Worm (Caenorhabditis elegans) whole organism, L1 larva: Measurements from ENCODE around the gene cec-3.
A peak's percentile ranks its signal among the peaks of the same experiment; 100 is the strongest.

Experiments
- C34B4.2 ChIP-seq: sonication (generic microtip); optimal IDR thresholded peaks from 2 replicates; lab custom pipeline; 2017; ENCODE audit warnings: mild to moderate bottlenecking, missing genetic modification characterization, missing compliant biosample characterization
- alr-1 ChIP-seq: fragments of 200-800 bp; sonication (Bioruptor generic); optimal IDR thresholded peaks from 2 replicates; lab custom pipeline; 2018; ENCODE audit warnings: borderline replicate concordance, mild to moderate bottlenecking, missing genetic modification characterization, missing compliant biosample characterization
- ceh-63 ChIP-seq: fragments of 200-800 bp; sonication (Bioruptor generic); optimal IDR thresholded peaks from 2 replicates; lab custom pipeline; 2018; ENCODE audit warnings: mild to moderate bottlenecking, missing genetic modification characterization, missing compliant biosample characterization
- ceh-8 ChIP-seq: fragments of 200-800 bp; sonication (Bioruptor generic); optimal IDR thresholded peaks from 2 replicates; lab custom pipeline; 2018; ENCODE audit warnings: mild to moderate bottlenecking, missing genetic modification characterization, moderate library complexity, missing compliant biosample characterization
- ceh-82 ChIP-seq, 3 experiments: fragments of 150-350 bp in 1 of 3; sonication (generic microtip) in 2 of 3; optimal IDR thresholded peaks; 2 replicates each; lab custom pipeline; 2014 to 2017; ENCODE audit warnings: missing biosample characterization in 3 of 3, missing genetic modification characterization in 3 of 3
- ceh-88 ChIP-seq: fragments of 200-800 bp; sonication (Bioruptor generic); IDR thresholded peaks from 2 replicates; pipeline ENCODE4 v1.3.6; 2022; ENCODE audit warnings: missing genetic modification characterization, missing compliant biosample characterization
- ces-1 ChIP-seq: fragments of 150-350 bp; optimal IDR thresholded peaks from 2 replicates; lab custom pipeline; 2014; ENCODE audit warnings: missing biosample characterization, missing genetic modification reagents, missing genetic modification characterization
- dpl-1 ChIP-seq, 3 experiments: fragments of 150-350 bp in 2 of 3; sonication (generic microtip) in 1 of 3; optimal IDR thresholded peaks; 2 replicates each; lab custom pipeline; 2014 to 2017; ENCODE audit warnings: missing biosample characterization in 3 of 3, missing genetic modification characterization in 3 of 3, missing genetic modification reagents in 3 of 3
- efl-1 ChIP-seq, 4 experiments: fragments of 150-350 bp; optimal IDR thresholded peaks in 3 of 4; peaks in 1 of 4; 1 replicate in 1 of 4; 2 replicates in 3 of 4; lab custom pipeline; 2014; ENCODE audit warnings: missing biosample characterization in 2 of 4, missing genetic modification characterization in 2 of 4, missing genetic modification reagents in 2 of 4
- efl-3 ChIP-seq: fragments of 200-800 bp; sonication (Bioruptor generic); optimal IDR thresholded peaks from 2 replicates; lab custom pipeline; 2018; ENCODE audit warnings: mild to moderate bottlenecking, missing genetic modification characterization, missing compliant biosample characterization
- egl-13 ChIP-seq: sonication (generic microtip); optimal IDR thresholded peaks from 2 replicates; lab custom pipeline; 2016; ENCODE audit warnings: missing genotype, missing genetic modification reagents, missing genetic modification characterization, missing compliant biosample characterization
- elt-2 ChIP-seq: sonication (generic microtip); optimal IDR thresholded peaks from 2 replicates; lab custom pipeline; 2016; ENCODE audit warnings: missing genetic modification characterization, mild to moderate bottlenecking, inconsistent platforms, missing compliant biosample characterization, missing genetic modification reagents
- elt-3 ChIP-seq, 6 experiments: fragments of 150-350 bp in 1 of 6; sonication (generic microtip); optimal IDR thresholded peaks; 2 replicates each; lab custom pipeline; 2017 to 2018; ENCODE audit warnings: missing biosample characterization in 6 of 6, missing genetic modification characterization in 6 of 6, inconsistent platforms in 1 of 6
- fkh-4 ChIP-seq: sonication (generic microtip); optimal IDR thresholded peaks from 2 replicates; lab custom pipeline; 2016; ENCODE audit warnings: missing compliant biosample characterization, missing genetic modification characterization, borderline replicate concordance
- hlh-4 ChIP-seq: sonication (generic microtip); optimal IDR thresholded peaks from 2 replicates; lab custom pipeline; 2016; ENCODE audit warnings: mild to moderate bottlenecking, missing genetic modification characterization, missing compliant biosample characterization
- hpl-2 ChIP-seq: fragments of 150-350 bp; optimal IDR thresholded peaks from 2 replicates; lab custom pipeline; 2014; ENCODE audit warnings: missing biosample characterization, missing genetic modification reagents, missing genetic modification characterization
- jun-1 ChIP-seq: fragments of 150-350 bp; optimal IDR thresholded peaks from 2 replicates; lab custom pipeline; 2014; ENCODE audit warnings: missing biosample characterization, missing genetic modification reagents, missing genetic modification characterization
- lin-14 ChIP-seq: fragments of 200-800 bp; sonication (Bioruptor generic); optimal IDR thresholded peaks from 2 replicates; lab custom pipeline; 2018; ENCODE audit warnings: mild to moderate bottlenecking, missing genetic modification characterization, moderate library complexity, missing compliant biosample characterization
- lin-35 ChIP-seq, 2 experiments: fragments of 150-350 bp; optimal IDR thresholded peaks; 2 replicates each; lab custom pipeline; 2014; ENCODE audit warnings: missing biosample characterization in 2 of 2, missing genetic modification characterization in 2 of 2, missing genetic modification reagents in 2 of 2
- lsy-2 ChIP-seq, 2 experiments: fragments of 150-350 bp; optimal IDR thresholded peaks; 2 replicates each; lab custom pipeline; 2014; ENCODE audit warnings: missing biosample characterization in 2 of 2, missing genetic modification characterization in 2 of 2
- mep-1 ChIP-seq: fragments of 150-350 bp; optimal IDR thresholded peaks from 2 replicates; lab custom pipeline; 2014; ENCODE audit warnings: missing biosample characterization, missing genetic modification characterization
- nhr-76 ChIP-seq: sonication (generic microtip); optimal IDR thresholded peaks from 2 replicates; lab custom pipeline; 2017; ENCODE audit warnings: missing biosample characterization, missing genetic modification characterization
- nhr-84 ChIP-seq: sonication (generic microtip); optimal IDR thresholded peaks from 2 replicates; lab custom pipeline; 2017; ENCODE audit warnings: missing biosample characterization, missing genetic modification characterization
- nhr-85 ChIP-seq: sonication (generic microtip); peaks from one replicate; lab custom pipeline; 2016; ENCODE audit warnings: missing genetic modification characterization, inconsistent platforms, missing compliant biosample characterization
- pax-3 ChIP-seq: fragments of 200-800 bp; sonication (Bioruptor generic); optimal IDR thresholded peaks from 2 replicates; lab custom pipeline; 2018; ENCODE audit warnings: mild to moderate bottlenecking, missing genetic modification characterization, moderate library complexity, missing compliant biosample characterization
- pqm-1 ChIP-seq: sonication (generic microtip); optimal IDR thresholded peaks from 3 replicates; lab custom pipeline; 2017; ENCODE audit warnings: missing biosample characterization, missing genetic modification characterization
- skn-1 ChIP-seq: fragments of 150-350 bp; optimal IDR thresholded peaks from 2 replicates; lab custom pipeline; 2014; ENCODE audit warnings: missing biosample characterization, missing genetic modification characterization
- snpc-4 ChIP-seq: fragments of 150-350 bp; optimal IDR thresholded peaks from 2 replicates; lab custom pipeline; 2014; ENCODE audit warnings: missing biosample characterization, missing genetic modification characterization
- sup-37 ChIP-seq: fragments of 200-800 bp; sonication (Bioruptor generic); optimal IDR thresholded peaks from 2 replicates; lab custom pipeline; 2018; ENCODE audit warnings: mild to moderate bottlenecking, missing genetic modification characterization, missing compliant biosample characterization
- tbx-2 ChIP-seq: sonication (generic microtip); optimal IDR thresholded peaks from 2 replicates; lab custom pipeline; 2016; ENCODE audit warnings: missing genetic modification characterization, missing compliant biosample characterization
- tlp-1 ChIP-seq: fragments of 150-350 bp; optimal IDR thresholded peaks from 2 replicates; lab custom pipeline; 2014; ENCODE audit warnings: missing biosample characterization, missing genetic modification characterization
- unc-30 ChIP-seq: sonication (generic microtip); optimal IDR thresholded peaks from 2 replicates; lab custom pipeline; 2017; ENCODE audit warnings: missing biosample characterization, missing genetic modification characterization
- unc-86 ChIP-seq: sonication (generic microtip); optimal IDR thresholded peaks from 2 replicates; lab custom pipeline; 2016; ENCODE audit warnings: missing genetic modification characterization, missing compliant biosample characterization
- unc-98 ChIP-seq: fragments of 200-800 bp; sonication (Bioruptor generic); IDR thresholded peaks from 2 replicates; pipeline ENCODE4 v1.3.6; 2022; ENCODE audit warnings: missing genetic modification characterization, missing compliant biosample characterization
- vab-15 ChIP-seq: sonication (generic microtip); optimal IDR thresholded peaks from 2 replicates; lab custom pipeline; 2017; ENCODE audit warnings: missing genotype, mild to moderate bottlenecking, missing genetic modification characterization, missing compliant biosample characterization
- zip-4 ChIP-seq: fragments of 200-800 bp; sonication (Bioruptor generic); optimal IDR thresholded peaks from 2 replicates; lab custom pipeline; 2018; ENCODE audit warnings: mild to moderate bottlenecking, missing genetic modification characterization, moderate library complexity, missing compliant biosample characterization
- ztf-11 ChIP-seq, 2 experiments: sonication (generic microtip); optimal IDR thresholded peaks; 2 replicates each; lab custom pipeline; 2016 to 2017; ENCODE audit warnings: missing genetic modification characterization in 2 of 2, missing biosample characterization in 1 of 2, missing compliant biosample characterization in 1 of 2

Gene cec-3

ce11 chrII:7816163-7816776 is 41.1 kb downstream of the cec-3 start, which contains the start of gene cki-2 (continued):
- no peak for TF ChIP-seq skn-1 (tag; lab: Kevin White, UChicago)
- TF ChIP-seq ces-1 (GFP tag; lab: Kevin White, UChicago): no peak
- TF ChIP-seq elt-3 (tag; optimal IDR thresholded peaks at IDR 0.05; lab: Kevin White, UChicago): no peak
- TF ChIP-seq C34B4.2 (tag; lab: Kevin White, UChicago): no peak
- no peak for TF ChIP-seq pax-3 (tag; lab: Kevin White, UChicago)
- TF ChIP-seq lin-35 (GFP tag; optimal IDR thresholded peaks at IDR 0.05; lab: Kevin White, UChicago): peak; percentile 63 to 73
- TF ChIP-seq unc-86: no peak
- peak in 1 of 2 experiments; percentile 49 for TF ChIP-seq lsy-2 (tag; optimal IDR thresholded peaks at IDR 0.05; lab: Kevin White, UChicago)
- TF ChIP-seq ceh-63: no peak
- TF ChIP-seq nhr-76: no peak
- TF ChIP-seq tlp-1 (tag; lab: Kevin White, UChicago): no peak
- no peak for TF ChIP-seq pqm-1 (tag; lab: Kevin White, UChicago)
- TF ChIP-seq ceh-8 (GFP tag; lab: Kevin White, UChicago): no peak
- TF ChIP-seq snpc-4 (tag; lab: Kevin White, UChicago): no peak
- TF ChIP-seq sup-37: no peak
- TF ChIP-seq nhr-84 (tag; lab: Kevin White, UChicago): no peak
- no peak for TF ChIP-seq unc-98
- TF ChIP-seq lin-14 (GFP tag; lab: Kevin White, UChicago): peak; percentile 25
- TF ChIP-seq efl-1 (optimal IDR thresholded peaks at IDR 0.05; lab: Kevin White, UChicago): peak; percentile 21 to 64
- TF ChIP-seq efl-1 (GFP tag; optimal IDR thresholded peaks at IDR 0.05 in 1 of 2; lab: Kevin White, UChicago): peak; percentile 72 to 93
- TF ChIP-seq egl-13 (tag; lab: Kevin White, UChicago): no peak

ce11 chrII:7815406-7815805 is 42.0 kb downstream of the cec-3 start:
- TF ChIP-seq ztf-11 (tag; optimal IDR thresholded peaks at IDR 0.05; lab: Kevin White, UChicago) (peak in 1 of 2 experiments; percentile 85), unc-30 (tag; lab: Kevin White, UChicago) (no peak), vab-15 (tag; lab: Kevin White, UChicago) (peak; percentile 54), mep-1 (peak; percentile 9), tbx-2 (tag; lab: Kevin White, UChicago) (peak; percentile 79), dpl-1 (GFP tag; optimal IDR thresholded peaks at IDR 0.05; lab: Kevin White, UChicago) (no peak), lin-14 (GFP tag; lab: Kevin White, UChicago) (peak; percentile 18), alr-1 (tag; lab: Kevin White, UChicago) (no peak), ceh-82 (tag; optimal IDR thresholded peaks at IDR 0.05; lab: Kevin White, UChicago) (no peak), nhr-85 (tag; lab: Kevin White, UChicago) (peak; percentile 61)

DNA sequence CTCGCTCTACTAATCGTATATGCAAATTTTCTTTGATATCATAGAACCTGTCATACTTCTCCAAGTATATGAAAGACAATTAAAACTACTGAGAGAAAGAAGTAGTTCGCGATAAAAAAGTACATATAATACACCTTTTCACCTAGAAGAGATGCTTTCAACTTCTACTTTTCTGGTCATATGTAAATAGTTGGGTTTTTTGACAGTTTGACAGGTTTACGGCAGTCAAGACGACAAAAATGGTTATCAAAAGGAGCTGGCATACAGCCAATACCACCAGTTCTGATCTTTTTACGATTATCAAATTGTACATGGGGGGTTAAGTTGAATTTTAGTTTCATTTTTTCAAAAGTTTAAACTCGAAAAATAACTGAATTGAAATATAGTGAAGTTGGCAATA is 42.5 kb downstream of the cec-3 start:
- TF ChIP-seq fkh-4 (tag; lab: Kevin White, UChicago) (no peak), mep-1 (no peak), hpl-2 (no peak), elt-2 (tag; lab: Kevin White, UChicago) (no peak), jun-1 (no peak), zip-4 (GFP tag; lab: Kevin White, UChicago) (no peak), ceh-88 (GFP tag; lab: Robert Waterston, UW) (no peak), efl-3 (GFP tag; lab: Kevin White, UChicago) (no peak), hlh-4 (tag; lab: Kevin White, UChicago) (no peak)
